Worm (Caenorhabditis elegans): ENCODE results near the gene ZC239.16.
"Not testable (repeated sequence)": the region's sequence is repeated elsewhere in the genome, so short reads cannot be mapped to it uniquely, and the experiment has no call there.

Gene ZC239.16

ce11 chrII:3208679-3209078 lies 16.4 kb downstream of the ZC239.16 start, which contains the start of gene sdz-35:
TSS of gene sdz-35 (minus strand) at chrII:3208779.
- TF ChIP-seq nhr-25 (tag; optimal IDR thresholded peaks at IDR 0.05) (no peak), crh-2 (tag; optimal IDR thresholded peaks at IDR 0.05) (no peak), ztf-4 (tag; optimal IDR thresholded peaks at IDR 0.05) (no peak), sma-3 (GFP tag; optimal IDR thresholded peaks at IDR 0.05) (no peak), R02D3.7 (tag; optimal IDR thresholded peaks at IDR 0.05) (no peak), sem-4 (tag; optimal IDR thresholded peaks at IDR 0.05) (no peak), fos-1 (tag; optimal IDR thresholded peaks at IDR 0.05) (no peak), ztf-1 (GFP tag; conservative IDR thresholded peaks at IDR 0.05) (no peak), dmd-4 (tag; optimal IDR thresholded peaks at IDR 0.05) (no peak), snpc-4 (tag; optimal IDR thresholded peaks at IDR 0.05) (no peak), nhr-6 (tag; optimal IDR thresholded peaks at IDR 0.05) (no peak), ceh-16 (tag; optimal IDR thresholded peaks at IDR 0.05) (no peak), sma-9 (GFP tag; optimal IDR thresholded peaks at IDR 0.05) (no peak), sma-9 (tag; optimal IDR thresholded peaks at IDR 0.05) (no peak), nhr-23 (tag; optimal IDR thresholded peaks at IDR 0.05) (no peak), elt-3 (tag; optimal IDR thresholded peaks at IDR 0.05) (no peak), ama-1 (optimal IDR thresholded peaks at IDR 0.05) (no peak)

- no peak for TF ChIP-seq zag-1 (tag; optimal IDR thresholded peaks at IDR 0.05)
- no peak for TF ChIP-seq ztf-1 (GFP tag; conservative IDR thresholded peaks at IDR 0.05)
- no peak for TF ChIP-seq elt-1 (tag; optimal IDR thresholded peaks at IDR 0.05)
- no peak for TF ChIP-seq R02D3.7 (tag; optimal IDR thresholded peaks at IDR 0.05)
- TF ChIP-seq Y55F3AM.14 (GFP tag; optimal IDR thresholded peaks at IDR 0.05), result no peak
- no peak for TF ChIP-seq crh-2 (tag; optimal IDR thresholded peaks at IDR 0.05)
- no peak for TF ChIP-seq mbf-1 (tag; optimal IDR thresholded peaks at IDR 0.05)
- TF ChIP-seq nhr-11 (tag; optimal IDR thresholded peaks at IDR 0.05), result no peak
- TF ChIP-seq alr-1 (tag; optimal IDR thresholded peaks at IDR 0.05), result no peak
- TF ChIP-seq sma-9 (GFP tag; optimal IDR thresholded peaks at IDR 0.05), result no peak
- no peak for TF ChIP-seq sma-9 (tag; optimal IDR thresholded peaks at IDR 0.05)
- TF ChIP-seq elt-3 (tag; optimal IDR thresholded peaks at IDR 0.05), result no peak
- no peak for TF ChIP-seq nhr-10 (tag; optimal IDR thresholded peaks at IDR 0.05)
- TF ChIP-seq fos-1 (tag; optimal IDR thresholded peaks at IDR 0.05), result no peak
- no peak for TF ChIP-seq nhr-6 (tag; optimal IDR thresholded peaks at IDR 0.05)
- no peak for TF ChIP-seq lsy-2 (tag; optimal IDR thresholded peaks at IDR 0.05)
- no peak for TF ChIP-seq egl-27 (tag; optimal IDR thresholded peaks at IDR 0.05)
- TF ChIP-seq ZK546.5 (tag; optimal IDR thresholded peaks at IDR 0.05), result no peak
- TF ChIP-seq dmd-4 (tag; optimal IDR thresholded peaks at IDR 0.05), result no peak
These were observed 18.6 kb downstream of the ZC239.16 start, which contains the start of the genes ZC239.20 and ZC239.21 for ce11 chrII:3206423-3206989. TSS of gene ZC239.20 (minus strand) at chrII:3206523. TSS of gene ZC239.21 (plus strand) at chrII:3206939.

DNA sequence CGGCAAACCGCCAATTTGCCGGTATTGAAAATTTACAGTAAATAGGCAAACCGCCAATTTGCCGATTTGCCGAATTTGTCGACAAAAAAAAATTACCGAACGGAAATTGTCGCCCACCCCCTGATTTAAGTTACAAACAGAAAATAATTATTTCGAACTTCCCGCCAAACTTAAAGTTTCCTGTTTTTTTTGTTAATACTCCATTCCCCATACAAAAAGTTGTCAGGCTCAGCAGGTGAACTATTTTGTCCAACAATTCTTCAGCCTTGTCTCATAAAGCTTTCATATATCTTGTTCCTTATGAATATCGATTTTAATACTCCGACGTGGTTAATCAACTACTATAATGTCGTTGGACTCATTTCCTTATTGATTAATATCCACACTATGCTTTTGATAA lies 21.7 kb downstream of the ZC239.16 start, which contains the start of gene sri-50:
TSS of gene sri-50 (plus strand) at position 301 of the 400 bp plus-strand sequence.
- no peak for TF ChIP-seq snpc-4 (tag; optimal IDR thresholded peaks at IDR 0.05)
- no peak for TF ChIP-seq blmp-1 (tag; optimal IDR thresholded peaks at IDR 0.05; ENCODE audit: insufficient read depth)
- no peak for TF ChIP-seq crh-2 (tag; optimal IDR thresholded peaks at IDR 0.05)
- no peak for TF ChIP-seq mbf-1 (tag; optimal IDR thresholded peaks at IDR 0.05)
- no peak for TF ChIP-seq lin-11 (tag; optimal IDR thresholded peaks at IDR 0.05)
- TF ChIP-seq gmeb-1 (tag; optimal IDR thresholded peaks at IDR 0.05), result no peak
- no peak for TF ChIP-seq unc-55 (GFP tag; optimal IDR thresholded peaks at IDR 0.05)
- TF ChIP-seq fos-1 (tag; optimal IDR thresholded peaks at IDR 0.05), result no peak

- TF ChIP-seq R02D3.7 (tag; optimal IDR thresholded peaks at IDR 0.05), result no peak
- TF ChIP-seq ceh-16 (tag; optimal IDR thresholded peaks at IDR 0.05), result no peak
- TF ChIP-seq nhr-10 (tag; optimal IDR thresholded peaks at IDR 0.05), result no peak
- TF ChIP-seq lin-39 (tag; optimal IDR thresholded peaks at IDR 0.05), result no peak
- no peak for TF ChIP-seq ZK546.5 (tag; optimal IDR thresholded peaks at IDR 0.05)
- TF ChIP-seq lsy-2 (tag; optimal IDR thresholded peaks at IDR 0.05), result no peak
These were observed 22.6 kb downstream of the ZC239.16 start, which contains the start of gene sri-53 for ce11 chrII:3202519-3202918. TSS of gene sri-53 (minus strand) at chrII:3202619.

DNA sequence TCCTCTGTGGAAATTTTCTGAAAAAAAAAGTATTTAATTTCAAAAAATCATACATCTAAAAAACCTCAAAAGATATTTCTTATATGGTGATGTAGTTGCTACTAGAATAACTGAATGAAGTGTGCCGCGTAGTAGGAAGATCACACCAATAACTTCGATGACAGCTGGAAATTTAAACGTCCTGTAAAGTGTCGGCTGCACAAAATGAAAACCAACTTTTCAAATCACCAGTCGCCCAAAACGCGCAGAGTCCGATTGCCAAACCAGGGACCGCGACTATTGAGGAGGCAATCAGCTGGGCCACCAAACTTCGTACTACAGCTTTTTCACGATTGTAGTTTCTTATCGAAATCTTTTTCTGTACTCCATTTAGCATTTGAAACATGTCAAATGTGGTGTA lies 23.9 kb downstream of the ZC239.16 start, which contains the start of gene sri-48:
TSS of gene sri-48 (minus strand) at position 101 of the 400 bp plus-strand sequence.
- TF ChIP-seq mdl-1 (tag; optimal IDR thresholded peaks at IDR 0.05); skn-1 (tag; optimal IDR thresholded peaks at IDR 0.05); lin-13 (GFP tag; optimal IDR thresholded peaks at IDR 0.05): not testable (repeated sequence)

All from whole organism, L2 larva.